Worm (Caenorhabditis elegans) whole organism, young adult: ENCODE results near the gene C56G2.4.

Experiments
- Y56A3A.18 ChIP-seq: fragments of 200-800 bp; sonication (Bioruptor generic); IDR thresholded peaks from 2 replicates; pipeline ENCODE4 v1.3.6; 2022; ENCODE audit warnings: missing genetic modification reagents, missing genetic modification characterization, missing compliant biosample characterization
- ceh-27 ChIP-seq: fragments of 200-800 bp; sonication (Bioruptor generic); optimal IDR thresholded peaks from 2 replicates; lab custom pipeline; 2018; ENCODE audit warnings: mild to moderate bottlenecking, missing genetic modification characterization, moderate library complexity, missing compliant biosample characterization
- ceh-58 ChIP-seq: fragments of 200-800 bp; sonication (Bioruptor generic); IDR thresholded peaks from 2 replicates; pipeline ENCODE4 v1.3.6; 2022; ENCODE audit warnings: missing genetic modification characterization, missing compliant biosample characterization
- dox-1 ChIP-seq: fragments of 200-800 bp; sonication (Bioruptor generic); IDR thresholded peaks from 2 replicates; pipeline ENCODE4 v1.3.6; 2022; ENCODE audit warnings: missing genetic modification reagents, missing genetic modification characterization, missing compliant biosample characterization
- ets-4 ChIP-seq: fragments of 200-800 bp; sonication (Bioruptor generic); optimal IDR thresholded peaks from 2 replicates; lab custom pipeline; 2018; ENCODE audit warnings: mild to moderate bottlenecking, missing genetic modification characterization, missing compliant biosample characterization
- hmg-1.2 ChIP-seq: fragments of 200-800 bp; sonication (Bioruptor generic); IDR thresholded peaks from 2 replicates; pipeline ENCODE4 v1.3.6; 2022; ENCODE audit warnings: missing genetic modification reagents, missing genetic modification characterization, missing compliant biosample characterization
- hmg-20 ChIP-seq: fragments of 200-800 bp; sonication (Bioruptor generic); IDR thresholded peaks from 2 replicates; pipeline ENCODE4 v1.3.6; 2022; ENCODE audit warnings: missing genetic modification reagents, missing genetic modification characterization, missing compliant biosample characterization
- lin-54 ChIP-seq: fragments of 200-800 bp; sonication (Bioruptor generic); optimal IDR thresholded peaks from 2 replicates; lab custom pipeline; 2018; ENCODE audit warnings: mild to moderate bottlenecking, missing genetic modification characterization, missing compliant biosample characterization
- nhr-90 ChIP-seq: sonication (generic microtip); optimal IDR thresholded peaks from 2 replicates; lab custom pipeline; 2016; ENCODE audit warnings: missing genotype, mild to moderate bottlenecking, missing genetic modification characterization, missing compliant biosample characterization
- pha-4 ChIP-seq: fragments of 150-350 bp; sonication (generic microtip); optimal IDR thresholded peaks from 2 replicates; lab custom pipeline; 2014; ENCODE audit warnings: missing biosample characterization, missing genetic modification reagents, missing genetic modification characterization

ce11 chrIII:6307832-6308231 lies 23.7 kb upstream of the C56G2.4 start:
- no peak for TF ChIP-seq Y56A3A.18 (GFP tag; lab: Robert Waterston, UW)
- no peak for TF ChIP-seq hmg-20 (GFP tag; lab: Robert Waterston, UW)
- no peak for TF ChIP-seq ceh-27 (GFP tag; lab: Kevin White, UChicago)
- TF ChIP-seq dox-1 (GFP tag; lab: Robert Waterston, UW) = no peak
- TF ChIP-seq nhr-90 = no peak
- TF ChIP-seq ceh-58 (GFP tag; lab: Robert Waterston, UW) = no peak
- TF ChIP-seq hmg-1.2 (GFP tag; lab: Robert Waterston, UW) = no peak
- TF ChIP-seq pha-4 (tag; lab: Kevin White, UChicago) = no peak
- no peak for TF ChIP-seq ets-4
- no peak for TF ChIP-seq lin-54 (GFP tag; lab: Kevin White, UChicago)
